Worm (Caenorhabditis elegans) whole organism, young adult: Measurements from ENCODE around the gene F35G12.12.

ENCODE experiments used
- B0035.1 ChIP-seq: sonication (generic microtip); optimal IDR thresholded peaks from 2 replicates; lab custom pipeline; 2016; ENCODE audit warnings: missing genetic modification characterization, mild to moderate bottlenecking, missing compliant biosample characterization, missing genotype, missing genetic modification reagents
- B0261.1 ChIP-seq: sonication (generic microtip); optimal IDR thresholded peaks from 2 replicates; lab custom pipeline; 2016; ENCODE audit warnings: mild to moderate bottlenecking, missing genetic modification characterization, moderate library complexity, missing compliant biosample characterization
- C17E4.6 ChIP-seq: fragments of 200-800 bp; sonication (Bioruptor generic); IDR thresholded peaks from 2 replicates; pipeline ENCODE4 v1.3.6; 2022; ENCODE audit warnings: missing genetic modification reagents, missing genetic modification characterization, missing compliant biosample characterization
- D2030.7 ChIP-seq: fragments of 200-800 bp; sonication (Bioruptor generic); IDR thresholded peaks from 2 replicates; pipeline ENCODE4 v1.3.6; 2022; ENCODE audit warnings: missing genetic modification reagents, missing genetic modification characterization, missing compliant biosample characterization
- F10E7.11 ChIP-seq: sonication (generic microtip); optimal IDR thresholded peaks from 2 replicates; lab custom pipeline; 2017; ENCODE audit warnings: mild to moderate bottlenecking, missing genetic modification characterization, moderate library complexity, missing compliant biosample characterization
- F23B12.7 ChIP-seq: sonication (generic microtip); optimal IDR thresholded peaks from 2 replicates; lab custom pipeline; 2017; ENCODE audit warnings: missing genetic modification characterization, mild to moderate bottlenecking, missing compliant biosample characterization, antibody characterized with exemption, moderate library complexity; ENCODE audit not compliant: insufficient read depth
- F33H1.4 ChIP-seq: fragments of 200-800 bp; sonication (Bioruptor generic); IDR thresholded peaks from 2 replicates; pipeline ENCODE4 v1.3.6; 2022; ENCODE audit warnings: missing genetic modification reagents, missing genetic modification characterization, missing compliant biosample characterization
- F37B4.10 ChIP-seq: fragments of 200-800 bp; sonication (Bioruptor generic); IDR thresholded peaks from 2 replicates; pipeline ENCODE4 v1.3.6; 2022; ENCODE audit warnings: missing genetic modification characterization, missing compliant biosample characterization
- F39B2.1 ChIP-seq: fragments of 200-800 bp; sonication (Bioruptor generic); IDR thresholded peaks from 2 replicates; pipeline ENCODE4 v1.3.6; 2022; ENCODE audit warnings: missing genetic modification reagents, missing genetic modification characterization, missing compliant biosample characterization
- F49E8.2 ChIP-seq: sonication (generic microtip); optimal IDR thresholded peaks from 3 replicates; lab custom pipeline; 2017; ENCODE audit warnings: missing genetic modification characterization, mild to moderate bottlenecking, missing compliant biosample characterization, antibody characterized with exemption, moderate library complexity; ENCODE audit not compliant: insufficient read depth
- F55B11.4 ChIP-seq: sonication (generic microtip); optimal IDR thresholded peaks from 2 replicates; lab custom pipeline; 2016; ENCODE audit warnings: missing compliant biosample characterization, missing genetic modification characterization, borderline replicate concordance; ENCODE audit not compliant: insufficient read depth
- K12H6.12 ChIP-seq: fragments of 200-800 bp; sonication (Bioruptor generic); optimal IDR thresholded peaks from 2 replicates; lab custom pipeline; 2018; ENCODE audit warnings: mild to moderate bottlenecking, missing genetic modification characterization, missing compliant biosample characterization
- Y53G8AR.9 ChIP-seq: fragments of 200-800 bp; sonication (Bioruptor generic); conservative IDR thresholded peaks from 2 replicates; pipeline ENCODE4 v1.3.6; 2022; ENCODE audit warnings: missing genetic modification reagents, missing genetic modification characterization, missing compliant biosample characterization
- Y67H2A.10 ChIP-seq: fragments of 200-800 bp; sonication (Bioruptor generic); conservative IDR thresholded peaks from 2 replicates; pipeline ENCODE4 v1.3.6; 2022; ENCODE audit warnings: missing genetic modification reagents, missing genetic modification characterization, missing compliant biosample characterization
- Y95B8A.8 ChIP-seq: fragments of 200-800 bp; sonication (Bioruptor generic); IDR thresholded peaks from 2 replicates; pipeline ENCODE4 v1.3.6; 2022; ENCODE audit warnings: missing genetic modification reagents, missing genetic modification characterization, missing compliant biosample characterization
- ZK185.1 ChIP-seq: sonication (generic microtip); optimal IDR thresholded peaks from 2 replicates; lab custom pipeline; 2016; ENCODE audit warnings: mild to moderate bottlenecking, missing genetic modification characterization, missing compliant biosample characterization; ENCODE audit not compliant: poor library complexity, severe bottlenecking
- atf-7 ChIP-seq: sonication (generic microtip); optimal IDR thresholded peaks from 2 replicates; lab custom pipeline; 2017; ENCODE audit warnings: mild to moderate bottlenecking, missing genetic modification characterization, missing compliant biosample characterization
- ccch-3 ChIP-seq: fragments of 200-800 bp; sonication (Bioruptor generic); optimal IDR thresholded peaks from 2 replicates; lab custom pipeline; 2018; ENCODE audit warnings: mild to moderate bottlenecking, missing genetic modification characterization, missing compliant biosample characterization
- ceh-79 ChIP-seq: sonication (generic microtip); optimal IDR thresholded peaks from 2 replicates; lab custom pipeline; 2017; ENCODE audit warnings: mild to moderate bottlenecking, missing genetic modification characterization, missing compliant biosample characterization
- chd-7 ChIP-seq: sonication (generic microtip); optimal IDR thresholded peaks from 2 replicates; lab custom pipeline; 2016; ENCODE audit warnings: mild to moderate bottlenecking, missing genetic modification characterization, moderate library complexity, missing compliant biosample characterization
- die-1 ChIP-seq: sonication (generic microtip); optimal IDR thresholded peaks from 2 replicates; lab custom pipeline; 2016; ENCODE audit warnings: missing genotype, mild to moderate bottlenecking, missing genetic modification characterization, missing compliant biosample characterization
- dox-1 ChIP-seq: fragments of 200-800 bp; sonication (Bioruptor generic); IDR thresholded peaks from 2 replicates; pipeline ENCODE4 v1.3.6; 2022; ENCODE audit warnings: missing genetic modification reagents, missing genetic modification characterization, missing compliant biosample characterization
- efl-1 ChIP-seq: fragments of 150-350 bp; optimal IDR thresholded peaks from 2 replicates; lab custom pipeline; 2014; ENCODE audit warnings: missing biosample characterization, missing genetic modification reagents, missing genetic modification characterization
- ekl-4 ChIP-seq: fragments of 200-800 bp; sonication (Bioruptor generic); IDR thresholded peaks from 2 replicates; pipeline ENCODE4 v1.3.6; 2022; ENCODE audit warnings: missing genetic modification reagents, missing genetic modification characterization, missing compliant biosample characterization
- fkh-3 ChIP-seq: sonication (generic microtip); optimal IDR thresholded peaks from 2 replicates; lab custom pipeline; 2016; ENCODE audit warnings: mild to moderate bottlenecking, missing genetic modification characterization, missing compliant biosample characterization
- hmg-1.2 ChIP-seq: fragments of 200-800 bp; sonication (Bioruptor generic); IDR thresholded peaks from 2 replicates; pipeline ENCODE4 v1.3.6; 2022; ENCODE audit warnings: missing genetic modification reagents, missing genetic modification characterization, missing compliant biosample characterization
- let-607 ChIP-seq, 2 experiments: fragments of 200-800 bp in 1 of 2; sonication (Bioruptor generic) in 1 of 2; sonication (generic microtip) in 1 of 2; optimal IDR thresholded peaks; 2 replicates each; lab custom pipeline; 2016 to 2018; ENCODE audit warnings: mild to moderate bottlenecking in 2 of 2, missing compliant biosample characterization in 2 of 2, missing genetic modification characterization in 2 of 2, moderate library complexity in 2 of 2, missing genotype in 1 of 2
- lin-40 ChIP-seq: sonication (generic microtip); optimal IDR thresholded peaks from 2 replicates; lab custom pipeline; 2016; ENCODE audit warnings: missing genetic modification characterization, mild to moderate bottlenecking, missing compliant biosample characterization, missing genotype, missing genetic modification reagents
- lir-1 ChIP-seq: fragments of 200-800 bp; sonication (Bioruptor generic); conservative IDR thresholded peaks from 2 replicates; pipeline ENCODE4 v1.3.6; 2022; ENCODE audit warnings: missing genetic modification reagents, missing genetic modification characterization, missing compliant biosample characterization
- lsy-27 ChIP-seq: sonication (generic microtip); optimal IDR thresholded peaks from 2 replicates; lab custom pipeline; 2017; ENCODE audit warnings: missing genetic modification characterization, mild to moderate bottlenecking, missing compliant biosample characterization, antibody characterized with exemption, missing genotype, borderline replicate concordance; ENCODE audit not compliant: insufficient read depth
- madf-8 ChIP-seq: fragments of 200-800 bp; sonication (Bioruptor generic); conservative IDR thresholded peaks from 2 replicates; pipeline ENCODE4 v1.3.6; 2022; ENCODE audit warnings: missing genetic modification reagents, missing genetic modification characterization, missing compliant biosample characterization
- mel-28 ChIP-seq: sonication (generic microtip); optimal IDR thresholded peaks from 2 replicates; lab custom pipeline; 2016; ENCODE audit warnings: borderline replicate concordance, mild to moderate bottlenecking, missing genetic modification characterization, missing compliant biosample characterization
- nfya-1 ChIP-seq: sonication (generic microtip); optimal IDR thresholded peaks from 2 replicates; lab custom pipeline; 2017; ENCODE audit warnings: antibody characterized with exemption, missing compliant biosample characterization, missing genetic modification characterization, borderline replicate concordance; ENCODE audit not compliant: insufficient read depth
- nfyb-1 ChIP-seq: fragments of 200-800 bp; sonication (Bioruptor generic); IDR thresholded peaks from 2 replicates; pipeline ENCODE4 v1.3.6; 2022; ENCODE audit warnings: missing genetic modification reagents, missing genetic modification characterization, missing compliant biosample characterization
- nhr-120 ChIP-seq: fragments of 200-800 bp; sonication (Bioruptor generic); IDR thresholded peaks from 2 replicates; pipeline ENCODE4 v1.3.6; 2022; ENCODE audit warnings: missing genetic modification characterization, missing compliant biosample characterization
- nhr-80 ChIP-seq: sonication (generic microtip); optimal IDR thresholded peaks from 2 replicates; lab custom pipeline; 2016; ENCODE audit warnings: missing genetic modification characterization, missing compliant biosample characterization
- pbrm-1 ChIP-seq: fragments of 200-800 bp; sonication (Bioruptor generic); IDR thresholded peaks from 2 replicates; pipeline ENCODE4 v1.3.6; 2022; ENCODE audit warnings: missing genetic modification reagents, missing genetic modification characterization, missing compliant biosample characterization
- repo-1 ChIP-seq: sonication (generic microtip); optimal IDR thresholded peaks from 2 replicates; lab custom pipeline; 2017; ENCODE audit warnings: mild to moderate bottlenecking, missing genetic modification characterization, missing compliant biosample characterization
- rpc-1 ChIP-seq, 2 experiments: fragments of 150-350 bp in 1 of 2; sonication (generic microtip) in 1 of 2; optimal IDR thresholded peaks; 2 replicates each; lab custom pipeline; 2014 to 2018; ENCODE audit warnings: missing biosample characterization in 1 of 2, missing genetic modification characterization in 1 of 2, missing genetic modification reagents in 1 of 2, missing genotype in 1 of 2
- sptf-2 ChIP-seq: fragments of 200-800 bp; sonication (Bioruptor generic); optimal IDR thresholded peaks from 2 replicates; lab custom pipeline; 2018; ENCODE audit warnings: mild to moderate bottlenecking, missing genetic modification characterization, missing compliant biosample characterization
- tbp1 ChIP-seq: fragments of 200-800 bp; sonication (Bioruptor generic); optimal IDR thresholded peaks from 2 replicates; lab custom pipeline; 2018; ENCODE audit warnings: mild to moderate bottlenecking, missing genetic modification characterization, missing compliant biosample characterization
- unc-130 ChIP-seq: sonication (generic microtip); optimal IDR thresholded peaks from 2 replicates; lab custom pipeline; 2016; ENCODE audit warnings: missing genetic modification reagents, missing genetic modification characterization, missing compliant biosample characterization
- unc-62 ChIP-seq: fragments of 150-350 bp; optimal IDR thresholded peaks from 2 replicates; lab custom pipeline; 2014; ENCODE audit warnings: missing biosample characterization, missing genetic modification reagents, missing genetic modification characterization
- zfh-2 ChIP-seq: fragments of 200-800 bp; sonication (Bioruptor generic); conservative IDR thresholded peaks from 2 replicates; pipeline ENCODE4 v1.3.6; 2022; ENCODE audit warnings: missing genetic modification reagents, missing genetic modification characterization, missing compliant biosample characterization
- ztf-18 ChIP-seq: sonication (generic microtip); optimal IDR thresholded peaks from 2 replicates; lab custom pipeline; 2016; ENCODE audit warnings: missing genotype, mild to moderate bottlenecking, missing genetic modification characterization, missing compliant biosample characterization
- ztf-22 ChIP-seq: fragments of 200-800 bp; sonication (Bioruptor generic); optimal IDR thresholded peaks from 2 replicates; lab custom pipeline; 2018; ENCODE audit warnings: mild to moderate bottlenecking, missing genetic modification characterization, moderate library complexity, missing compliant biosample characterization
- ztf-25 ChIP-seq: fragments of 200-800 bp; sonication (Bioruptor generic); IDR thresholded peaks from 2 replicates; pipeline ENCODE4 v1.3.6; 2022; ENCODE audit warnings: missing genetic modification reagents, missing genetic modification characterization, missing compliant biosample characterization
- ztf-26 ChIP-seq: sonication (generic microtip); optimal IDR thresholded peaks from 2 replicates; lab custom pipeline; 2017; ENCODE audit warnings: missing genetic modification characterization, missing compliant biosample characterization

The F35G12.12 gene

DNA sequence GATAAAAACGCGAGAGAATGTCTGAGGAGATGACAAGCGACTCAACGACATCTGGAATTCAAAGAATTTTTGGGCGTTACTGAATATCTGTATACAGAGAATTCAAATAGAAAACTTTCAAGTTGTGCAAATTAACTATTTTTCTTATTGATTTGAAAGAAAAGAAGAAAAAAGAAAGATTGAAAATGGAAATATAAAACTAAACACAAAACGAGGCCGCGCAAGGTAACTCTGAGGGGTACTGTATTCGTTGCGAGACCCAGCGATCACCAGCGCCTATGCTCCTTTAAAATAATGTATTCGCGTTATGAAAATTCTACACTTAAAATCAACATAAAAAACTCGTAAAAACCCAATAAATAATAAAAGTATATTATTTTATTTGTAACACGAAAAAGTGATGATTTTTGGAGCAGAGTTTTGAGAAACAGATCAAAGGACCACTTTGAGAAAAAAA lies 14.2 kb downstream of the F35G12.12 start, which contains the start of gene asb-1:
Gene asb-1 (minus strand): TSS at position 51 of the 457 bp plus-strand sequence.
- TF ChIP-seq tbp1 (GFP tag; lab: Kevin White, UChicago), result peak; percentile 13
- TF ChIP-seq unc-62 (GFP tag; lab: Kevin White, UChicago), result no peak
- no peak for TF ChIP-seq B0035.1 (tag; lab: Kevin White, UChicago)
- TF ChIP-seq lir-1 (GFP tag; lab: Robert Waterston, UW), result no peak
- no peak for TF ChIP-seq nhr-120 (GFP tag; lab: Robert Waterston, UW)
- TF ChIP-seq nfya-1, result no peak
- no peak for TF ChIP-seq K12H6.12
- no peak for TF ChIP-seq sptf-2 (GFP tag; lab: Kevin White, UChicago)
- no peak for TF ChIP-seq rpc-1 (optimal IDR thresholded peaks at IDR 0.05; lab: Kevin White, UChicago)
- no peak for TF ChIP-seq rpc-1 (tag; optimal IDR thresholded peaks at IDR 0.05; lab: Kevin White, UChicago)
- no peak for TF ChIP-seq ztf-18 (tag; lab: Kevin White, UChicago)
- TF ChIP-seq let-607 (tag; optimal IDR thresholded peaks at IDR 0.05; lab: Kevin White, UChicago), result no peak
- no peak for TF ChIP-seq ccch-3 (GFP tag; lab: Kevin White, UChicago)
- TF ChIP-seq ztf-26 (tag; lab: Kevin White, UChicago), result no peak
- TF ChIP-seq F55B11.4 (tag; lab: Kevin White, UChicago), result no peak
- TF ChIP-seq mel-28, result no peak
- peak; percentile 72 for TF ChIP-seq madf-8
- TF ChIP-seq zfh-2 (GFP tag; lab: Robert Waterston, UW), result no peak
- TF ChIP-seq F49E8.2 (tag; lab: Kevin White, UChicago), result peak; percentile 57
- TF ChIP-seq ceh-79, result no peak
- no peak for TF ChIP-seq ekl-4 (GFP tag; lab: Robert Waterston, UW)
- TF ChIP-seq Y95B8A.8 (GFP tag; lab: Robert Waterston, UW), result no peak
- TF ChIP-seq ztf-22, result no peak
- TF ChIP-seq Y53G8AR.9 (GFP tag; lab: Robert Waterston, UW), result no peak
- no peak for TF ChIP-seq C17E4.6 (GFP tag; lab: Robert Waterston, UW)
- TF ChIP-seq F23B12.7 (tag; lab: Kevin White, UChicago), result peak; percentile 45
- TF ChIP-seq F39B2.1 (GFP tag; lab: Robert Waterston, UW), result no peak
- TF ChIP-seq F33H1.4 (GFP tag; lab: Robert Waterston, UW), result peak; percentile 94
- TF ChIP-seq hmg-1.2, result 0 out of 2 replicates have a peak, but pooled peaks have one; percentile 13
- TF ChIP-seq repo-1 (tag; lab: Kevin White, UChicago), result no peak
- no peak for TF ChIP-seq chd-7 (tag; lab: Kevin White, UChicago)
- no peak for TF ChIP-seq lin-40 (tag; lab: Kevin White, UChicago)
- peak; percentile 59 for TF ChIP-seq D2030.7 (GFP tag; lab: Robert Waterston, UW)
- no peak for TF ChIP-seq die-1 (tag; lab: Kevin White, UChicago)
- TF ChIP-seq unc-130, result peak; percentile 53
- no peak for TF ChIP-seq atf-7 (tag; lab: Kevin White, UChicago)
- TF ChIP-seq F10E7.11 (tag; lab: Kevin White, UChicago), result no peak
- no peak for TF ChIP-seq fkh-3 (tag; lab: Kevin White, UChicago)
- no peak for TF ChIP-seq ztf-25 (GFP tag; lab: Robert Waterston, UW)
- 0 out of 2 replicates have a peak, but pooled peaks have one; percentile 13 for TF ChIP-seq nfyb-1 (GFP tag; lab: Robert Waterston, UW)
- no peak for TF ChIP-seq nhr-80
- peak; percentile 22 for TF ChIP-seq efl-1
- no peak for TF ChIP-seq ZK185.1 (tag; lab: Kevin White, UChicago)
- no peak for TF ChIP-seq Y67H2A.10
- peak; percentile 12; the same call in 1 of the 2 replicates for TF ChIP-seq pbrm-1 (GFP tag; lab: Robert Waterston, UW)
- TF ChIP-seq dox-1 (GFP tag; lab: Robert Waterston, UW), result no peak
- TF ChIP-seq F37B4.10 (GFP tag; lab: Robert Waterston, UW), result no peak
- TF ChIP-seq lsy-27, result no peak
- TF ChIP-seq B0261.1 (tag; lab: Kevin White, UChicago), result no peak
